Worm (Caenorhabditis elegans): ENCODE measurements around the gene R11G11.16.

DNA sequence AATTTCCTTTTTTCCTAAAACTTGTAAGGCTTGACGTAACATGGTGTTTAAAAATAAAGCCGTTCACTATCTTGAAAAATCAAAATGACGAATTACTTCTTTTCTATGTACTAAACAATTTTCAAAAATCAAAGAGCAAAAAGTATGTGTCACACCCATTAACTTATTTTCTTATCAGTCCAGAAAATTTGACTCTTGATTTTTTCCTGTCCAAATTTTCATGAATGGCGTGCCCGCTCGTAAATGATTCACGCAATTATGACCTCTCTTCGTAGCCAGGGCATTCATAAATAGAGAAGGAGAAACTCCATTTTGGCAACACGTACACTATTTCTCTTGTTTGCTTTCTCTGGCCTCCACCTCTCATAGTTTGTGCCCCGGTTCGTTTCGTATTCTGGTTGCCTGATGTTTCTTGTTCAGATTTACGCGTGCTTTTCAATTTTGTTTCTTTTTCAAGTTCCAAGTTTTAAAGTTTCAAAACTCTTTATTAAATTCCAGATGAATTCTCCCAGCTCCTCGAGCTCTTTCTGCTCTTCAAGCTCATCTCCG lies 47.2 kb downstream of the R11G11.16 start, which contains the start of gene nhr-55:
- TF ChIP-seq klf-2 (GFP tag; conservative IDR thresholded peaks at IDR 0.05) (no peak), cog-1 (tag; optimal IDR thresholded peaks at IDR 0.05) (no peak), med-1 (GFP tag; optimal IDR thresholded peaks at IDR 0.05; ENCODE audit: insufficient read depth) (no peak)

All from whole organism, midembryonic.